1 fruit fly cellular context compared by ENCODE assay signal in genomic region chrX:6353613-6353986, dm6.
TF ChIP-seq lines count a peak whose summit lies in the region.

No protein-coding gene starts in this region.

TF ChIP-seq in whole organism, embryonic, 481 proteins besides CTCF, POLR2A, EP300 and RAD21 (continued from another document and continues in another):
- TF ChIP-seq nerfin-2 (GFP tag; IDR thresholded peaks at IDR 0.05; lab: Robert Waterston, UW; ENCODE audit: partially characterized antibody) (no peak), rib (GFP tag; IDR thresholded peaks at IDR 0.05; lab: Robert Waterston, UW) (peak; percentile 64; the same call in 1 of the 2 replicates), Lpt (GFP tag; optimal IDR thresholded peaks at IDR 0.05; lab: Kevin White, UChicago) (no peak), run (tag; optimal IDR thresholded peaks at IDR 0.05; lab: Kevin White, UChicago) (peak; percentile 72), Xbp1 (GFP tag; optimal IDR thresholded peaks at IDR 0.05; lab: Kevin White, UChicago) (peak; percentile 80), CG7963 (GFP tag; IDR thresholded peaks at IDR 0.05; lab: Robert Waterston, UW; ENCODE audit: partially characterized antibody) (no peak), CG2116 (GFP tag; optimal IDR thresholded peaks at IDR 0.05; lab: Kevin White, UChicago) (peak; percentile 59), lilli (GFP tag; optimal IDR thresholded peaks at IDR 0.05; lab: Kevin White, UChicago) (peak; percentile 44), repo (GFP tag; optimal IDR thresholded peaks at IDR 0.05; lab: Kevin White, UChicago) (no peak), E2f1 (GFP tag; IDR thresholded peaks at IDR 0.05; lab: Robert Waterston, UW) (peak; percentile 82), Hr78 (GFP tag; optimal IDR thresholded peaks at IDR 0.05; lab: Kevin White, UChicago) (peak in 1 of 2 experiments; percentile 81), twi (tag; optimal IDR thresholded peaks at IDR 0.05; lab: Kevin White, UChicago) (peak; percentile 78), CG6654 (GFP tag; optimal IDR thresholded peaks at IDR 0.05; lab: Kevin White, UChicago) (peak; percentile 59), CG7271 (tag; optimal IDR thresholded peaks at IDR 0.05; lab: Kevin White, UChicago) (no peak), CG32767 (GFP tag; IDR thresholded peaks at IDR 0.05; lab: Robert Waterston, UW) (peak; percentile 80), pan (optimal IDR thresholded peaks at IDR 0.05; lab: Kevin White, UChicago) (no peak), pan (GFP tag; optimal IDR thresholded peaks at IDR 0.05 in 1 of 2, IDR thresholded peaks at IDR 0.05 in 1 of 2) (peak in 1 of 2 experiments; percentile 80), CG15073 (GFP tag; optimal IDR thresholded peaks at IDR 0.05; lab: Kevin White, UChicago) (no peak), CoRest (tag; optimal IDR thresholded peaks at IDR 0.05; lab: Kevin White, UChicago) (peak; percentile 94), MESR4 (GFP tag; optimal IDR thresholded peaks at IDR 0.05; lab: Kevin White, UChicago) (no peak), ash1 (GFP tag; optimal IDR thresholded peaks at IDR 0.05; lab: Kevin White, UChicago) (no peak), Jarid2 (GFP tag; optimal IDR thresholded peaks at IDR 0.05; lab: Kevin White, UChicago) (peak; percentile 65), sisA (GFP tag; IDR thresholded peaks at IDR 0.05; lab: Robert Waterston, UW) (peak; percentile 81), HHEX (GFP tag; optimal IDR thresholded peaks at IDR 0.05; lab: Kevin White, UChicago) (peak; percentile 85), CG13424 (tag; optimal IDR thresholded peaks at IDR 0.05; lab: Kevin White, UChicago) (peak; percentile 93), HLH4C (GFP tag; IDR thresholded peaks at IDR 0.05; lab: Robert Waterston, UW; ENCODE audit: partially characterized antibody) (no peak), CG7928 (GFP tag; optimal IDR thresholded peaks at IDR 0.05; lab: Kevin White, UChicago) (peak; percentile 49), CG12071 (GFP tag; optimal IDR thresholded peaks at IDR 0.05; lab: Kevin White, UChicago) (peak; percentile 70), mam (GFP tag; optimal IDR thresholded peaks at IDR 0.05; lab: Kevin White, UChicago) (peak; percentile 41), CG6272 (GFP tag; IDR thresholded peaks at IDR 0.05; lab: Robert Waterston, UW) (peak; percentile 60; the same call in 1 of the 2 replicates), Bdp1 (GFP tag; optimal IDR thresholded peaks at IDR 0.05; lab: Kevin White, UChicago) (no peak), CG8944 (GFP tag; optimal IDR thresholded peaks at IDR 0.05; lab: Kevin White, UChicago) (no peak), CG10147 (GFP tag; optimal IDR thresholded peaks at IDR 0.05; lab: Kevin White, UChicago) (peak; percentile 87), yki (optimal IDR thresholded peaks at IDR 0.05; lab: Kevin White, UChicago) (no peak), bcd (GFP tag; optimal IDR thresholded peaks at IDR 0.05; lab: Kevin White, UChicago) (peak; percentile 86), sqz (GFP tag; optimal IDR thresholded peaks at IDR 0.05; lab: Kevin White, UChicago) (peak; percentile 84), croc (GFP tag; conservative IDR thresholded peaks at IDR 0.05; lab: Robert Waterston, UW) (peak; percentile 75), vfl (GFP tag; optimal IDR thresholded peaks at IDR 0.05; lab: Kevin White, UChicago) (no peak), CG13123 (GFP tag; optimal IDR thresholded peaks at IDR 0.05; lab: Kevin White, UChicago) (peak; percentile 44), CG10209 (GFP tag; optimal IDR thresholded peaks at IDR 0.05; lab: Kevin White, UChicago) (peak; percentile 89), Gug (GFP tag; IDR thresholded peaks at IDR 0.05; lab: Robert Waterston, UW) (peak; percentile 26; the same call in 1 of the 4 replicates), CG6765 (GFP tag; optimal IDR thresholded peaks at IDR 0.05; lab: Kevin White, UChicago) (peak; percentile 86), Aef1 (GFP tag; IDR thresholded peaks at IDR 0.05; lab: Robert Waterston, UW) (peak; percentile 69), HmgZ (tag; optimal IDR thresholded peaks at IDR 0.05; lab: Kevin White, UChicago) (peak; percentile 81), inv (GFP tag; IDR thresholded peaks at IDR 0.05; lab: Robert Waterston, UW; ENCODE audit: partially characterized antibody) (no peak), gce (GFP tag; IDR thresholded peaks at IDR 0.05; lab: Robert Waterston, UW) (peak; percentile 64; the same call in 1 of the 3 replicates), Poxn (GFP tag; IDR thresholded peaks at IDR 0.05; lab: Robert Waterston, UW) (peak; percentile 48; the same call in 1 of the 2 replicates), Usf (GFP tag; optimal IDR thresholded peaks at IDR 0.05; lab: Kevin White, UChicago) (peak; percentile 65), C15 (GFP tag; IDR thresholded peaks at IDR 0.05; lab: Robert Waterston, UW) (0 out of 3 replicates have a peak, but pooled peaks have one; percentile 22), psq (GFP tag; optimal IDR thresholded peaks at IDR 0.05; lab: Kevin White, UChicago) (peak; percentile 48), CrebB (tag; optimal IDR thresholded peaks at IDR 0.05; lab: Kevin White, UChicago) (peak; percentile 73), CG8388 (GFP tag; optimal IDR thresholded peaks at IDR 0.05; lab: Kevin White, UChicago) (peak; percentile 88), CG15479 (GFP tag; optimal IDR thresholded peaks at IDR 0.05; lab: Kevin White, UChicago) (no peak), grn (GFP tag; optimal IDR thresholded peaks at IDR 0.05; lab: Kevin White, UChicago) (no peak), CG17186 (GFP tag; optimal IDR thresholded peaks at IDR 0.05; lab: Kevin White, UChicago) (peak; percentile 40), CG5245 (GFP tag; optimal IDR thresholded peaks at IDR 0.05; lab: Kevin White, UChicago) (peak; percentile 65), Fer3 (tag; optimal IDR thresholded peaks at IDR 0.05; lab: Kevin White, UChicago) (peak; percentile 88), pum (GFP tag; optimal IDR thresholded peaks at IDR 0.05; lab: Kevin White, UChicago) (peak; percentile 27), fd96Cb (tag; optimal IDR thresholded peaks at IDR 0.05; lab: Kevin White, UChicago) (peak; percentile 90), schlank (tag; optimal IDR thresholded peaks at IDR 0.05; lab: Kevin White, UChicago) (peak; percentile 66), CG4328 (GFP tag; optimal IDR thresholded peaks at IDR 0.05; lab: Kevin White, UChicago) (peak; percentile 90), knrl (GFP tag; IDR thresholded peaks at IDR 0.05; lab: Robert Waterston, UW; ENCODE audit: partially characterized antibody) (no peak), Myb (GFP tag; optimal IDR thresholded peaks at IDR 0.05; lab: Kevin White, UChicago) (no peak), esg (GFP tag; conservative IDR thresholded peaks at IDR 0.05; lab: Robert Waterston, UW) (peak; percentile 74), org-1 (GFP tag; optimal IDR thresholded peaks at IDR 0.05; lab: Kevin White, UChicago) (peak; percentile 87), CG9876 (GFP tag; optimal IDR thresholded peaks at IDR 0.05; lab: Kevin White, UChicago) (no peak), ERR (GFP tag; optimal IDR thresholded peaks at IDR 0.05; lab: Kevin White, UChicago) (no peak), MTF-1 (GFP tag; optimal IDR thresholded peaks at IDR 0.05; lab: Kevin White, UChicago; ENCODE audit: borderline replicate concordance) (peak; percentile 57), CG3847 (GFP tag; IDR thresholded peaks at IDR 0.05; lab: Robert Waterston, UW) (peak; percentile 95), CG31388 (GFP tag; optimal IDR thresholded peaks at IDR 0.05; lab: Kevin White, UChicago) (peak; percentile 53), CG8290 (GFP tag; optimal IDR thresholded peaks at IDR 0.05; lab: Kevin White, UChicago) (peak; percentile 76), CG8290 (tag; optimal IDR thresholded peaks at IDR 0.05; lab: Kevin White, UChicago) (peak in 1 of 2 experiments; percentile 57), CG7786 (GFP tag; optimal IDR thresholded peaks at IDR 0.05; lab: Kevin White, UChicago) (no peak), ranshi (GFP tag; IDR thresholded peaks at IDR 0.05; lab: Robert Waterston, UW) (peak; percentile 61), wor (GFP tag; IDR thresholded peaks at IDR 0.05; lab: Robert Waterston, UW) (peak; percentile 84), ATbp (GFP tag; optimal IDR thresholded peaks at IDR 0.05; lab: Kevin White, UChicago) (peak; percentile 87), Mrtf (GFP tag; IDR thresholded peaks at IDR 0.05; lab: Robert Waterston, UW) (peak; percentile 73; the same call in 2 of the 3 replicates), seq (GFP tag; IDR thresholded peaks at IDR 0.05; lab: Robert Waterston, UW) (peak; percentile 43; the same call in 1 of the 2 replicates), CG12104 (GFP tag; optimal IDR thresholded peaks at IDR 0.05; lab: Kevin White, UChicago) (peak; percentile 82), CG5953 (GFP tag; IDR thresholded peaks at IDR 0.05; lab: Robert Waterston, UW) (peak; percentile 76), Nf-YA (GFP tag; IDR thresholded peaks at IDR 0.05; lab: Robert Waterston, UW) (peak; percentile 66), cwo (GFP tag; optimal IDR thresholded peaks at IDR 0.05; lab: Kevin White, UChicago) (peak; percentile 87), CG31224 (GFP tag; IDR thresholded peaks at IDR 0.05; lab: Robert Waterston, UW) (peak; percentile 69), CG4404 (GFP tag; IDR thresholded peaks at IDR 0.05; lab: Robert Waterston, UW) (peak; percentile 72), CG16815 (GFP tag; optimal IDR thresholded peaks at IDR 0.05; lab: Kevin White, UChicago) (peak; percentile 81), CG11093 (GFP tag; IDR thresholded peaks at IDR 0.05; lab: Robert Waterston, UW) (peak; percentile 67; the same call in 2 of the 3 replicates), Hsf (GFP tag; optimal IDR thresholded peaks at IDR 0.05; lab: Kevin White, UChicago) (peak; percentile 72), Xrp1 (GFP tag; IDR thresholded peaks at IDR 0.05; lab: Robert Waterston, UW) (peak; percentile 89), gsb-n (tag; optimal IDR thresholded peaks at IDR 0.05; lab: Kevin White, UChicago) (peak; percentile 85), mirr (GFP tag; optimal IDR thresholded peaks at IDR 0.05; lab: Kevin White, UChicago) (no peak), Dfd (GFP tag; optimal IDR thresholded peaks at IDR 0.05; lab: Kevin White, UChicago) (peak in 1 of 2 experiments; percentile 70), CG14710 (tag; optimal IDR thresholded peaks at IDR 0.05; lab: Kevin White, UChicago) (peak; percentile 91), Deaf1 (tag; optimal IDR thresholded peaks at IDR 0.05; lab: Kevin White, UChicago) (peak; percentile 65), wek (GFP tag; optimal IDR thresholded peaks at IDR 0.05; lab: Kevin White, UChicago) (no peak), so (GFP tag; IDR thresholded peaks at IDR 0.05; lab: Robert Waterston, UW) (peak; percentile 90), stwl (tag; optimal IDR thresholded peaks at IDR 0.05; lab: Kevin White, UChicago) (no peak), CG7556 (GFP tag; optimal IDR thresholded peaks at IDR 0.05; lab: Kevin White, UChicago) (peak; percentile 94), CG13296 (GFP tag; optimal IDR thresholded peaks at IDR 0.05; lab: Kevin White, UChicago) (peak; percentile 89), D (optimal IDR thresholded peaks at IDR 0.05; lab: Kevin White, UChicago) (no peak), D (GFP tag; optimal IDR thresholded peaks at IDR 0.05; lab: Kevin White, UChicago) (peak; percentile 84), Taf1 (GFP tag; IDR thresholded peaks at IDR 0.05; lab: Robert Waterston, UW) (peak; percentile 60), Awh (GFP tag; IDR thresholded peaks at IDR 0.05; lab: Robert Waterston, UW) (peak; percentile 53; the same call in 1 of the 2 replicates), Scr (GFP tag; IDR thresholded peaks at IDR 0.05; lab: Robert Waterston, UW; ENCODE audit: partially characterized antibody) (no peak), CG18619 (GFP tag; optimal IDR thresholded peaks at IDR 0.05; lab: Kevin White, UChicago) (peak; percentile 89), CG12236 (GFP tag; optimal IDR thresholded peaks at IDR 0.05; lab: Kevin White, UChicago) (no peak), CG32532 (GFP tag; IDR thresholded peaks at IDR 0.05; lab: Robert Waterston, UW) (peak; percentile 81), Ets97D (GFP tag; optimal IDR thresholded peaks at IDR 0.05; lab: Kevin White, UChicago) (no peak), hth (optimal IDR thresholded peaks at IDR 0.05; lab: Kevin White, UChicago) (no peak), CG11456 (GFP tag; IDR thresholded peaks at IDR 0.05; lab: Robert Waterston, UW) (peak; percentile 73), otp (GFP tag; IDR thresholded peaks at IDR 0.05; lab: Robert Waterston, UW) (peak; percentile 72; the same call in 2 of the 3 replicates), sd (tag; optimal IDR thresholded peaks at IDR 0.05; lab: Kevin White, UChicago) (peak; percentile 78), Fer2 (tag; optimal IDR thresholded peaks at IDR 0.05; lab: Kevin White, UChicago) (peak; percentile 75), gsb (GFP tag; IDR thresholded peaks at IDR 0.05; lab: Robert Waterston, UW) (peak; percentile 76), CG4730 (GFP tag; IDR thresholded peaks at IDR 0.05; lab: Robert Waterston, UW) (peak; percentile 70), hbn (GFP tag; IDR thresholded peaks at IDR 0.05; lab: Robert Waterston, UW; ENCODE audit: partially characterized antibody) (no peak), Nf-YC (tag; optimal IDR thresholded peaks at IDR 0.05; lab: Kevin White, UChicago) (peak; percentile 83), CG13624 (GFP tag; optimal IDR thresholded peaks at IDR 0.05; lab: Kevin White, UChicago) (peak; percentile 28), tup (GFP tag; optimal IDR thresholded peaks at IDR 0.05; lab: Kevin White, UChicago) (peak; percentile 13), fru (optimal IDR thresholded peaks at IDR 0.05; lab: Kevin White, UChicago) (no peak), crc (GFP tag; optimal IDR thresholded peaks at IDR 0.05; lab: Kevin White, UChicago) (no peak), mld (GFP tag; IDR thresholded peaks at IDR 0.05; lab: Robert Waterston, UW; ENCODE audit: partially characterized antibody) (no peak), ase (GFP tag; IDR thresholded peaks at IDR 0.05; lab: Robert Waterston, UW) (peak; percentile 72), kay (GFP tag; optimal IDR thresholded peaks at IDR 0.05; lab: Kevin White, UChicago) (peak; percentile 66), H15 (GFP tag; IDR thresholded peaks at IDR 0.05; lab: Robert Waterston, UW) (peak; percentile 68), CG11398 (GFP tag; optimal IDR thresholded peaks at IDR 0.05; lab: Kevin White, UChicago) (no peak), Dip2 (GFP tag; IDR thresholded peaks at IDR 0.05; lab: Robert Waterston, UW) (no peak), insv (GFP tag; optimal IDR thresholded peaks at IDR 0.05; lab: Kevin White, UChicago) (peak in 1 of 2 experiments; percentile 74), her (GFP tag; optimal IDR thresholded peaks at IDR 0.05; lab: Kevin White, UChicago) (no peak), CG34422 (GFP tag; IDR thresholded peaks at IDR 0.05; lab: Robert Waterston, UW) (peak; percentile 85), Dref (GFP tag; IDR thresholded peaks at IDR 0.05; lab: Robert Waterston, UW) (no peak), Adf1 (GFP tag; IDR thresholded peaks at IDR 0.05; lab: Robert Waterston, UW) (peak; percentile 60)
